Fruit fly (Drosophila melanogaster): ENCODE results near the gene CG18754.

CG18754 gene

DNA sequence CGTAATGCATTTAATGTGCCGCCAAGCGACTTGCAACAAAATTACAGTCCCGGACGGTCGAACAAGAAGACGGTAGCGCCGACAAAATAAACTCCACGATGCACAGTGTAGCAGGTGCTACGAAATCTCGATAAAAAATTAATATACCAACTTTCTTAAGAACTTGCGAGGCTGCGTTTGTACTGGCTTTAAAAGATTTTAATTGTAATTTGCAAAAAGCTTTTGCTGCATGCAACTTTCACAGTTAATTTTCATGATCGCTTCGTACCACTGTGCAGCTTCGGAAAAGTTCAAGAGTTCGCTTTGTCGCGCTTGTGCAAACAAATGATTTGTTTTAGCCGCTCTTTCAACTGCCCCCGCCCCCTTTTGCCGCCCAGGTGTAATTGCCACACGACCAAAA lies 37.7 kb upstream of the CG18754 start (continued):
- peak; percentile 65 for TF ChIP-seq oc (tag; optimal IDR thresholded peaks at IDR 0.05)
- TF ChIP-seq CG10462 (GFP tag; optimal IDR thresholded peaks at IDR 0.05), result peak; percentile 50
- peak; percentile 58 for TF ChIP-seq CG18619 (GFP tag; optimal IDR thresholded peaks at IDR 0.05)
- peak; percentile 67; the same call in 2 of the 3 replicates for TF ChIP-seq CG17361 (GFP tag; IDR thresholded peaks at IDR 0.05)
- peak; percentile 31 for TF ChIP-seq CG7928 (GFP tag; optimal IDR thresholded peaks at IDR 0.05)
- TF ChIP-seq lmd (GFP tag; IDR thresholded peaks at IDR 0.05), result peak; percentile 78
- TF ChIP-seq CG7963 (GFP tag; IDR thresholded peaks at IDR 0.05; ENCODE audit: partially characterized antibody), result no peak
- no peak for TF ChIP-seq CG2129 (GFP tag; IDR thresholded peaks at IDR 0.05; ENCODE audit: partially characterized antibody)
- TF ChIP-seq otp (GFP tag; IDR thresholded peaks at IDR 0.05), result peak; percentile 79
- TF ChIP-seq NC2β (GFP tag; optimal IDR thresholded peaks at IDR 0.05), result peak; percentile 68
- TF ChIP-seq grau (tag; optimal IDR thresholded peaks at IDR 0.05), result peak; percentile 61
- TF ChIP-seq run (tag; optimal IDR thresholded peaks at IDR 0.05), result peak; percentile 33
- TF ChIP-seq CG8359 (GFP tag; optimal IDR thresholded peaks at IDR 0.05; ENCODE audit: borderline replicate concordance), result peak; percentile 12
- no peak for TF ChIP-seq psq (GFP tag; optimal IDR thresholded peaks at IDR 0.05)
- peak; percentile 68; the same call in 2 of the 3 replicates for TF ChIP-seq sr (GFP tag; IDR thresholded peaks at IDR 0.05)
- TF ChIP-seq Kr (GFP tag; optimal IDR thresholded peaks at IDR 0.05), result no peak
- TF ChIP-seq CrebB (tag; optimal IDR thresholded peaks at IDR 0.05), result peak; percentile 30
- peak; percentile 68 for TF ChIP-seq CG10979 (tag; optimal IDR thresholded peaks at IDR 0.05)
- peak; percentile 71 for TF ChIP-seq CG16863 (GFP tag; optimal IDR thresholded peaks at IDR 0.05)
- no peak for TF ChIP-seq CG7271 (tag; optimal IDR thresholded peaks at IDR 0.05)
- TF ChIP-seq CG9817 (tag; optimal IDR thresholded peaks at IDR 0.05), result peak; percentile 36
- TF ChIP-seq sob (GFP tag; IDR thresholded peaks at IDR 0.05), result peak; percentile 67
- peak; percentile 28 for TF ChIP-seq Myb (GFP tag; optimal IDR thresholded peaks at IDR 0.05)
- no peak for TF ChIP-seq ac (GFP tag; optimal IDR thresholded peaks at IDR 0.05)
- no peak for TF ChIP-seq CG6683 (GFP tag; optimal IDR thresholded peaks at IDR 0.05)
- TF ChIP-seq CG42726 (GFP tag; IDR thresholded peaks at IDR 0.05; ENCODE audit: partially characterized antibody), result no peak
- TF ChIP-seq knrl (GFP tag; IDR thresholded peaks at IDR 0.05; ENCODE audit: partially characterized antibody), result no peak
- TF ChIP-seq gcm (GFP tag; optimal IDR thresholded peaks at IDR 0.05), result peak; percentile 46
- TF ChIP-seq CG11247 (GFP tag; IDR thresholded peaks at IDR 0.05), result peak; percentile 72; the same call in 1 of the 2 replicates
- TF ChIP-seq vnd (GFP tag; IDR thresholded peaks at IDR 0.05; ENCODE audit: partially characterized antibody), result no peak
- TF ChIP-seq gce (GFP tag; IDR thresholded peaks at IDR 0.05), result peak; percentile 83
- TF ChIP-seq Hand (GFP tag; optimal IDR thresholded peaks at IDR 0.05), result peak; percentile 36
- TF ChIP-seq amos (GFP tag; IDR thresholded peaks at IDR 0.05; ENCODE audit: partially characterized antibody), result no peak
- TF ChIP-seq gem (tag; optimal IDR thresholded peaks at IDR 0.05), result peak; percentile 78
- peak; percentile 86 for TF ChIP-seq Ada2b (GFP tag; IDR thresholded peaks at IDR 0.05)
- peak; percentile 75 for TF ChIP-seq tin (GFP tag; optimal IDR thresholded peaks at IDR 0.05)
- TF ChIP-seq bowl (GFP tag; IDR thresholded peaks at IDR 0.05), result peak; percentile 44; the same call in 1 of the 2 replicates
- TF ChIP-seq trem (tag; optimal IDR thresholded peaks at IDR 0.05), result peak; percentile 33
- TF ChIP-seq grn (GFP tag; optimal IDR thresholded peaks at IDR 0.05), result no peak
- TF ChIP-seq CG32767 (GFP tag; IDR thresholded peaks at IDR 0.05), result 0 out of 2 replicates have a peak, but pooled peaks have one; percentile 28
- TF ChIP-seq Ravus (GFP tag; IDR thresholded peaks at IDR 0.05), result peak; percentile 32
- TF ChIP-seq pum (GFP tag; optimal IDR thresholded peaks at IDR 0.05), result peak; percentile 63
- TF ChIP-seq Sox100B (GFP tag; optimal IDR thresholded peaks at IDR 0.05), result peak; percentile 70
- TF ChIP-seq zfh1 (GFP tag; IDR thresholded peaks at IDR 0.05), result peak; percentile 84; the same call in 2 of the 3 replicates
- TF ChIP-seq CG5245 (GFP tag; optimal IDR thresholded peaks at IDR 0.05), result peak; percentile 61
- peak; percentile 75 for TF ChIP-seq chn (GFP tag; optimal IDR thresholded peaks at IDR 0.05)
- TF ChIP-seq Mad (GFP tag; optimal IDR thresholded peaks at IDR 0.05), result peak; percentile 51
- TF ChIP-seq cad (GFP tag; optimal IDR thresholded peaks at IDR 0.05), result no peak
- no peak for TF ChIP-seq Scr (GFP tag; IDR thresholded peaks at IDR 0.05; ENCODE audit: partially characterized antibody)
- TF ChIP-seq insv (GFP tag; optimal IDR thresholded peaks at IDR 0.05), result no peak
